Worm (Caenorhabditis elegans) whole organism, L3 larva: Measurements from ENCODE around the gene srx-32.

Experiments
- R02D3.7 ChIP-seq: fragments of 150-350 bp; optimal IDR thresholded peaks from 2 replicates; lab custom pipeline; 2014; ENCODE audit warnings: missing biosample characterization, missing genetic modification characterization
- ZK546.5 ChIP-seq: sonication (generic microtip); optimal IDR thresholded peaks from 2 replicates; lab custom pipeline; 2017; ENCODE audit warnings: missing biosample characterization, missing genetic modification characterization
- aly-2 ChIP-seq: fragments of 150-350 bp; optimal IDR thresholded peaks from 2 replicates; lab custom pipeline; 2014; ENCODE audit warnings: missing biosample characterization, missing genetic modification characterization
- ceh-16 ChIP-seq: sonication (generic microtip); optimal IDR thresholded peaks from 2 replicates; lab custom pipeline; 2017; ENCODE audit warnings: missing biosample characterization, missing genetic modification characterization
- ceh-28 ChIP-seq: fragments of 150-350 bp; optimal IDR thresholded peaks from 2 replicates; lab custom pipeline; 2014; ENCODE audit warnings: missing biosample characterization, missing genetic modification reagents, missing genetic modification characterization
- ceh-82 ChIP-seq: fragments of 150-350 bp; optimal IDR thresholded peaks from 2 replicates; lab custom pipeline; 2014; ENCODE audit warnings: missing biosample characterization, missing genetic modification characterization
- ceh-9 ChIP-seq: sonication (generic microtip); optimal IDR thresholded peaks from 2 replicates; lab custom pipeline; 2018; ENCODE audit warnings: missing biosample characterization, missing genetic modification characterization
- daf-12 ChIP-seq: fragments of 150-350 bp; optimal IDR thresholded peaks from 2 replicates; lab custom pipeline; 2014; ENCODE audit warnings: missing biosample characterization, missing genetic modification reagents, missing genetic modification characterization
- egl-27 ChIP-seq: sonication (generic microtip); optimal IDR thresholded peaks from 4 replicates; lab custom pipeline; 2017; ENCODE audit warnings: missing biosample characterization, missing genetic modification reagents, missing genetic modification characterization
- egl-5 ChIP-seq: fragments of 150-350 bp; optimal IDR thresholded peaks from 2 replicates; lab custom pipeline; 2017; ENCODE audit warnings: missing biosample characterization, missing genetic modification reagents, missing genetic modification characterization, inconsistent platforms
- elt-1 ChIP-seq: fragments of 150-350 bp; optimal IDR thresholded peaks from 2 replicates; lab custom pipeline; 2014; ENCODE audit warnings: missing biosample characterization, missing genetic modification characterization
- elt-2 ChIP-seq: sonication (generic microtip); optimal IDR thresholded peaks from 2 replicates; lab custom pipeline; 2016; ENCODE audit warnings: missing genetic modification reagents, mild to moderate bottlenecking, missing genetic modification characterization, missing compliant biosample characterization
- fkh-10 ChIP-seq: sonication (generic microtip); optimal IDR thresholded peaks from 2 replicates; lab custom pipeline; 2017; ENCODE audit warnings: missing biosample characterization, missing genetic modification reagents, missing genetic modification characterization
- fkh-2 ChIP-seq: fragments of 150-350 bp; optimal IDR thresholded peaks from 2 replicates; lab custom pipeline; 2014; ENCODE audit warnings: missing biosample characterization, missing genetic modification reagents, missing genetic modification characterization
- hmg-11 ChIP-seq: sonication (generic microtip); optimal IDR thresholded peaks from 2 replicates; lab custom pipeline; 2016; ENCODE audit warnings: missing genetic modification characterization, missing compliant biosample characterization
- jun-1 ChIP-seq: fragments of 150-350 bp; optimal IDR thresholded peaks from 2 replicates; lab custom pipeline; 2014; ENCODE audit warnings: missing biosample characterization, missing genetic modification reagents, missing genetic modification characterization
- lin-15B ChIP-seq: fragments of 150-350 bp; optimal IDR thresholded peaks from 2 replicates; lab custom pipeline; 2014; ENCODE audit warnings: missing biosample characterization, missing genetic modification characterization
- lin-39 ChIP-seq: fragments of 150-350 bp; optimal IDR thresholded peaks from 2 replicates; lab custom pipeline; 2018; ENCODE audit warnings: missing biosample characterization, missing genetic modification reagents, missing genetic modification characterization
- lsy-12 ChIP-seq: sonication (generic microtip); optimal IDR thresholded peaks from 2 replicates; lab custom pipeline; 2016; ENCODE audit warnings: mild to moderate bottlenecking, missing genetic modification characterization, missing compliant biosample characterization
- mdl-1 ChIP-seq: fragments of 150-350 bp; optimal IDR thresholded peaks from 2 replicates; lab custom pipeline; 2014; ENCODE audit warnings: missing biosample characterization, missing genetic modification characterization
- mml-1 ChIP-seq: fragments of 150-350 bp; sonication (generic microtip); optimal IDR thresholded peaks from 3 replicates; lab custom pipeline; 2014; ENCODE audit warnings: missing biosample characterization, missing genetic modification characterization
- nfya-1 ChIP-seq: sonication (generic microtip); optimal IDR thresholded peaks from 2 replicates; lab custom pipeline; 2017; ENCODE audit warnings: missing genetic modification characterization, mild to moderate bottlenecking, missing compliant biosample characterization, antibody characterized with exemption, moderate library complexity; ENCODE audit not compliant: insufficient read depth
- nhr-11 ChIP-seq: fragments of 150-350 bp; optimal IDR thresholded peaks from 2 replicates; lab custom pipeline; 2014; ENCODE audit warnings: missing biosample characterization, missing genetic modification characterization
- nhr-23 ChIP-seq: fragments of 150-350 bp; optimal IDR thresholded peaks from 2 replicates; lab custom pipeline; 2014; ENCODE audit warnings: missing biosample characterization, missing genetic modification reagents, missing genetic modification characterization
- nhr-25 ChIP-seq: sonication (generic microtip); optimal IDR thresholded peaks from 2 replicates; lab custom pipeline; 2017; ENCODE audit warnings: missing biosample characterization, missing genetic modification characterization
- nhr-28 ChIP-seq: fragments of 150-350 bp; optimal IDR thresholded peaks from 2 replicates; lab custom pipeline; 2014; ENCODE audit warnings: missing biosample characterization, missing genetic modification characterization
- nhr-43 ChIP-seq: sonication (generic microtip); optimal IDR thresholded peaks from 2 replicates; lab custom pipeline; 2016; ENCODE audit warnings: mild to moderate bottlenecking, missing genetic modification characterization, missing compliant biosample characterization; ENCODE audit not compliant: poor library complexity, severe bottlenecking
- nhr-67 ChIP-seq: fragments of 150-350 bp; optimal IDR thresholded peaks from 2 replicates; lab custom pipeline; 2014; ENCODE audit warnings: missing biosample characterization, missing genetic modification characterization
- nhr-77 ChIP-seq: fragments of 150-350 bp; optimal IDR thresholded peaks from 2 replicates; lab custom pipeline; 2014; ENCODE audit warnings: missing biosample characterization, missing genetic modification characterization
- sea-2 ChIP-seq: fragments of 150-350 bp; sonication (generic microtip); optimal IDR thresholded peaks from 4 replicates; lab custom pipeline; 2014; ENCODE audit warnings: missing biosample characterization, missing genetic modification reagents, missing genetic modification characterization
- snpc-4 ChIP-seq: fragments of 150-350 bp; optimal IDR thresholded peaks from 2 replicates; lab custom pipeline; 2014; ENCODE audit warnings: missing biosample characterization, missing genetic modification characterization
- unc-39 ChIP-seq: sonication (generic microtip); optimal IDR thresholded peaks from 4 replicates; lab custom pipeline; 2017; ENCODE audit warnings: missing biosample characterization, missing genetic modification characterization
- unc-62 ChIP-seq: fragments of 150-350 bp; sonication (generic microtip); optimal IDR thresholded peaks from 4 replicates; lab custom pipeline; 2014; ENCODE audit warnings: missing biosample characterization, missing genetic modification reagents, missing genetic modification characterization
- zag-1 ChIP-seq: fragments of 150-350 bp; optimal IDR thresholded peaks from 2 replicates; lab custom pipeline; 2014; ENCODE audit warnings: missing biosample characterization, missing genetic modification characterization
- ztf-11 ChIP-seq: fragments of 150-350 bp; optimal IDR thresholded peaks from 2 replicates; lab custom pipeline; 2014; ENCODE audit warnings: missing biosample characterization, missing genetic modification characterization
- ztf-4 ChIP-seq: fragments of 150-350 bp; optimal IDR thresholded peaks from 2 replicates; lab custom pipeline; 2014; ENCODE audit warnings: missing biosample characterization, missing genetic modification characterization

Gene srx-32

DNA sequence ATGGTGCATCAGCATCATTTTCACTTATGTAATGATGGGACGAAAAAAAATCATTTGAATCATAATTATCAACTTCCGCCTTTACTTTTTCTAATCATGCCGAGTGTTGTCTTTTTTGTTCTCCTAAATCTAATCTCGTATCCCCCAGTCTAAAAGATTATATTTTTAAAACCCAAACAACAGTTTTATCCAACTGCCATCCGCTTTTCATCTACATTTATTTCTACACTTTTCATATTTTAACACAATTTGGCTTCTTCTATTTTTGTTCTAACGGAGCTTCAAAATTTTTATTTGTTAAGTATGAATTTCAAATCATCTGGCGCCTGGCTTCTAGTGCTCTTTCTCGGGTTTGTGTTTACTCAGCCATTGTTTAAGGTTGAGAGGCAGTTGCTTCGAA lies 31.7 kb upstream of the srx-32 start, which contains the start of gene K09C6.3:
TSS of gene K09C6.3 (plus strand) at position 301 of the 400 bp plus-strand sequence.
- TF ChIP-seq hmg-11 (tag; lab: Kevin White, UChicago) (no peak), fkh-2 (no peak), nhr-77 (tag; lab: Kevin White, UChicago) (no peak), ZK546.5 (tag; lab: Kevin White, UChicago) (no peak), nhr-67 (tag; lab: Kevin White, UChicago) (no peak), nhr-28 (tag; lab: Kevin White, UChicago) (no peak), mdl-1 (no peak), lin-15B (tag; lab: Kevin White, UChicago) (no peak), nhr-25 (tag; lab: Kevin White, UChicago) (no peak), lin-39 (tag; lab: Kevin White, UChicago) (no peak), sea-2 (GFP tag; lab: Kevin White, UChicago) (no peak), unc-62 (GFP tag; lab: Kevin White, UChicago) (no peak), snpc-4 (tag; lab: Kevin White, UChicago) (no peak), egl-5 (tag; lab: Kevin White, UChicago) (no peak), daf-12 (tag; lab: Kevin White, UChicago) (no peak), egl-27 (tag; lab: Kevin White, UChicago) (no peak), nhr-11 (tag; lab: Kevin White, UChicago) (no peak), nhr-23 (tag; lab: Kevin White, UChicago) (no peak), nfya-1 (tag; lab: Kevin White, UChicago) (no peak)
- TF ChIP-seq, all 47 proteins: peak for 0

DNA sequence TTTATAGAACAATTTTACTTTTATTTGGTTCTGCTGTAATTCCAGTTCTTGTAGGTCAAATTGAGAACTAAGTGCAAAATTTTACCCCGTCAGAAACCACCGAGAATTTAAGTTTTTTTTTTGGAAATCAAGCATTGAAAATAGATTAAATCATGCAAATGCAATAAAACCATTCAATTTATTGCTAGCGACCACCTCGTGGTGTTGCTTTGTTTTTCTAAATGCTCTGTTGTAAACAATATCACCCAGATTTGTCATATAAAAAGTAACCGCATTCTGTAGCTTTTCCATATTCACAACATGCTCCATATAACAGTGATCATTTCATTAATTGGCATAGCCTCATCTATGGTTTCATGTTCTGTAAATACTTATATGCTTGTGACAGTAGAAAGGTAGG lies 29.0 kb upstream of the srx-32 start, which contains the start of gene srbc-12:
TSS of gene srbc-12 (plus strand) at position 301 of the 400 bp plus-strand sequence.
- no peak for TF ChIP-seq lsy-12 (tag; lab: Kevin White, UChicago)
- no peak for TF ChIP-seq jun-1
- TF ChIP-seq mdl-1: no peak
- no peak for TF ChIP-seq elt-2 (tag; lab: Kevin White, UChicago)
- TF ChIP-seq ceh-82 (tag; lab: Kevin White, UChicago): no peak
- no peak for TF ChIP-seq hmg-11 (tag; lab: Kevin White, UChicago)
- no peak for TF ChIP-seq mml-1 (tag; lab: Kevin White, UChicago)
- no peak for TF ChIP-seq aly-2
- TF ChIP-seq nhr-11 (tag; lab: Kevin White, UChicago): no peak
- TF ChIP-seq nhr-43: no peak
- no peak for TF ChIP-seq elt-1 (tag; lab: Kevin White, UChicago)
- TF ChIP-seq nfya-1 (tag; lab: Kevin White, UChicago): no peak
- no peak for TF ChIP-seq nhr-25 (tag; lab: Kevin White, UChicago)
- TF ChIP-seq R02D3.7 (tag; lab: Kevin White, UChicago): no peak
- no peak for TF ChIP-seq ztf-11 (tag; lab: Kevin White, UChicago)
- TF ChIP-seq unc-39: no peak

DNA sequence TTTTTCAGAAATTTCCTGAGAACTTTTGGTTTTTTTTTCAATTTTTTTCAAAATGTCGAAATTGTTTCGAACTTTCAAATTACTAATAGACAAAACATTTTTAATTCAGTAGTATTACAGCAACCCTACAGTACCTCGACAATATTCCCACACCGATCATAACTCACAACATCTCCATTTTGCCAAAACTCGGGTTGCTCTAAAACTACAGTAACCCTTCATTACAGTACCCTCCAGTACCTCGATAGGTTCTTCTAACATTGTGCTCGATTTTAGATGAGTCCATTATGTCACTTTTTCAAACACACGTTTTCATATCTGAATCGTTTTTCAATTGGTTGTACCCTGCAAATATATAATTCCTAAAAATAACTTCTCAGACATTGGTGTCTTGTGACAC lies 28.5 kb upstream of the srx-32 start:
- TF ChIP-seq nhr-11 (tag; lab: Kevin White, UChicago) (no peak), nhr-28 (tag; lab: Kevin White, UChicago) (no peak), nhr-23 (tag; lab: Kevin White, UChicago) (no peak), ceh-28 (tag; lab: Kevin White, UChicago) (no peak), hmg-11 (tag; lab: Kevin White, UChicago) (no peak), unc-39 (no peak), daf-12 (tag; lab: Kevin White, UChicago) (no peak), ceh-9 (tag; lab: Kevin White, UChicago) (no peak), unc-62 (GFP tag; lab: Kevin White, UChicago) (no peak), R02D3.7 (tag; lab: Kevin White, UChicago) (no peak), mdl-1 (no peak), zag-1 (tag; lab: Kevin White, UChicago) (no peak), nhr-25 (tag; lab: Kevin White, UChicago) (no peak), mml-1 (tag; lab: Kevin White, UChicago) (no peak)

ce11 chrV:847521-847920 lies 27.0 kb upstream of the srx-32 start, which contains the start of gene srbc-13:
srbc-13 (plus strand) TSS chrV:847821.
- no peak for TF ChIP-seq nhr-11 (tag; lab: Kevin White, UChicago)
- TF ChIP-seq zag-1 (tag; lab: Kevin White, UChicago): no peak
- no peak for TF ChIP-seq ztf-4 (tag; lab: Kevin White, UChicago)
- TF ChIP-seq ceh-16: no peak
- TF ChIP-seq fkh-10 (GFP tag; lab: Kevin White, UChicago): no peak
- no peak for TF ChIP-seq snpc-4 (tag; lab: Kevin White, UChicago)
- TF ChIP-seq hmg-11 (tag; lab: Kevin White, UChicago): no peak
- TF ChIP-seq, all 47 proteins: peak for 0
